Fruit fly (Drosophila melanogaster): ENCODE measurements around the gene atk.

atk gene

dm6 chr3L:20447957-20448356 is 16.7 kb downstream of the atk start (continued):
- TF ChIP-seq Gug (GFP tag; IDR thresholded peaks at IDR 0.05), result no peak
- no peak for TF ChIP-seq jing (GFP tag; optimal IDR thresholded peaks at IDR 0.05)
- TF ChIP-seq D19A (tag; optimal IDR thresholded peaks at IDR 0.05), result no peak
- no peak for TF ChIP-seq CG13775 (GFP tag; optimal IDR thresholded peaks at IDR 0.05)
- no peak for TF ChIP-seq Opbp (GFP tag; IDR thresholded peaks at IDR 0.05; ENCODE audit: partially characterized antibody)
- peak; percentile 50 for TF ChIP-seq ac (GFP tag; optimal IDR thresholded peaks at IDR 0.05)
- TF ChIP-seq CG3163 (GFP tag; optimal IDR thresholded peaks at IDR 0.05), result no peak
- no peak for TF ChIP-seq pros (GFP tag; optimal IDR thresholded peaks at IDR 0.05)
- no peak for TF ChIP-seq slbo (GFP tag; IDR thresholded peaks at IDR 0.05)
- no peak for TF ChIP-seq Atf3 (GFP tag; optimal IDR thresholded peaks at IDR 0.05)
- no peak for TF ChIP-seq CG14860 (GFP tag; IDR thresholded peaks at IDR 0.05; ENCODE audit: partially characterized antibody)
- TF ChIP-seq CG9817 (tag; optimal IDR thresholded peaks at IDR 0.05), result peak; percentile 29
- no peak for TF ChIP-seq ssp (GFP tag; IDR thresholded peaks at IDR 0.05)
- no peak for TF ChIP-seq CG7928 (GFP tag; optimal IDR thresholded peaks at IDR 0.05)
- peak; percentile 36 for TF ChIP-seq CG31365 (tag; optimal IDR thresholded peaks at IDR 0.05)
- TF ChIP-seq run (tag; optimal IDR thresholded peaks at IDR 0.05), result no peak
- no peak for TF ChIP-seq chn (GFP tag; optimal IDR thresholded peaks at IDR 0.05)
- no peak for TF ChIP-seq bigmax (GFP tag; optimal IDR thresholded peaks at IDR 0.05)
- 0 out of 3 replicates have a peak, but pooled peaks have one; percentile 8 for TF ChIP-seq otp (GFP tag; IDR thresholded peaks at IDR 0.05)
- no peak for TF ChIP-seq HmgZ (tag; optimal IDR thresholded peaks at IDR 0.05)
- no peak for TF ChIP-seq CG11398 (GFP tag; optimal IDR thresholded peaks at IDR 0.05)
- no peak for TF ChIP-seq dati (GFP tag; IDR thresholded peaks at IDR 0.05)
- TF ChIP-seq seq (GFP tag; IDR thresholded peaks at IDR 0.05), result 0 out of 2 replicates have a peak, but pooled peaks have one; percentile 23
- no peak for TF ChIP-seq CG10267 (tag; optimal IDR thresholded peaks at IDR 0.05)
- TF ChIP-seq pan (optimal IDR thresholded peaks at IDR 0.05), result no peak
- TF ChIP-seq pan (GFP tag; optimal IDR thresholded peaks at IDR 0.05 in 1 of 2, IDR thresholded peaks at IDR 0.05 in 1 of 2), result no peak
- peak in 1 of 2 experiments; percentile 10 for TF ChIP-seq insv (GFP tag; optimal IDR thresholded peaks at IDR 0.05)
- TF ChIP-seq CG10274 (GFP tag; optimal IDR thresholded peaks at IDR 0.05), result no peak
- TF ChIP-seq inv (GFP tag; IDR thresholded peaks at IDR 0.05; ENCODE audit: partially characterized antibody), result no peak
- no peak for TF ChIP-seq Dfd (GFP tag; optimal IDR thresholded peaks at IDR 0.05)
- no peak for TF ChIP-seq HmgD (GFP tag; optimal IDR thresholded peaks at IDR 0.05)
- no peak for TF ChIP-seq cad (GFP tag; optimal IDR thresholded peaks at IDR 0.05)
- no peak for TF ChIP-seq CG4424 (GFP tag; optimal IDR thresholded peaks at IDR 0.05)
- no peak for TF ChIP-seq CG10979 (tag; optimal IDR thresholded peaks at IDR 0.05)
- TF ChIP-seq fd102C (GFP tag; optimal IDR thresholded peaks at IDR 0.05), result peak; percentile 48
- no peak for TF ChIP-seq pho (GFP tag; optimal IDR thresholded peaks at IDR 0.05)
- no peak for TF ChIP-seq org-1 (GFP tag; optimal IDR thresholded peaks at IDR 0.05)
- no peak for TF ChIP-seq Usf (GFP tag; optimal IDR thresholded peaks at IDR 0.05)
- TF ChIP-seq CG10147 (GFP tag; optimal IDR thresholded peaks at IDR 0.05), result peak; percentile 62
- TF ChIP-seq CG10321 (GFP tag; IDR thresholded peaks at IDR 0.05), result no peak
- TF ChIP-seq CkIIα-i1 (GFP tag; IDR thresholded peaks at IDR 0.05), result no peak
- TF ChIP-seq sima (GFP tag; optimal IDR thresholded peaks at IDR 0.05), result no peak
- peak; percentile 2 for TF ChIP-seq CG7839 (tag; optimal IDR thresholded peaks at IDR 0.05)
- TF ChIP-seq CG13624 (GFP tag; optimal IDR thresholded peaks at IDR 0.05), result no peak
- peak; percentile 48 for TF ChIP-seq Meics (GFP tag; optimal IDR thresholded peaks at IDR 0.05)
- TF ChIP-seq Oaz (GFP tag; IDR thresholded peaks at IDR 0.05), result no peak
- TF ChIP-seq CG12236 (GFP tag; optimal IDR thresholded peaks at IDR 0.05), result no peak
- peak; percentile 1 for TF ChIP-seq fd64A (GFP tag; optimal IDR thresholded peaks at IDR 0.05)
- peak; percentile 37 for TF ChIP-seq CG15601 (tag; optimal IDR thresholded peaks at IDR 0.05)
- TF ChIP-seq CG8388 (GFP tag; optimal IDR thresholded peaks at IDR 0.05), result no peak
- no peak for TF ChIP-seq Nf-YB (GFP tag; optimal IDR thresholded peaks at IDR 0.05)
- no peak for TF ChIP-seq Dip3 (GFP tag; optimal IDR thresholded peaks at IDR 0.05)
